Worm (Caenorhabditis elegans) whole organism, L3 larva: ENCODE measurements around the gene F28H6.7.

Source experiments
- elt-2 ChIP-seq: sonication (generic microtip); optimal IDR thresholded peaks from 2 replicates; lab custom pipeline; 2016; ENCODE audit warnings: missing genetic modification reagents, mild to moderate bottlenecking, missing genetic modification characterization, missing compliant biosample characterization
- lsy-12 ChIP-seq: sonication (generic microtip); optimal IDR thresholded peaks from 2 replicates; lab custom pipeline; 2016; ENCODE audit warnings: mild to moderate bottlenecking, missing genetic modification characterization, missing compliant biosample characterization
- nfya-1 ChIP-seq: sonication (generic microtip); optimal IDR thresholded peaks from 2 replicates; lab custom pipeline; 2017; ENCODE audit warnings: missing genetic modification characterization, mild to moderate bottlenecking, missing compliant biosample characterization, antibody characterized with exemption, moderate library complexity; ENCODE audit not compliant: insufficient read depth
- nhr-77 ChIP-seq: fragments of 150-350 bp; optimal IDR thresholded peaks from 2 replicates; lab custom pipeline; 2014; ENCODE audit warnings: missing biosample characterization, missing genetic modification characterization
- pha-4 ChIP-seq: fragments of 150-350 bp; optimal IDR thresholded peaks from 2 replicates; lab custom pipeline; 2014; ENCODE audit warnings: missing biosample characterization, missing genetic modification reagents, missing genetic modification characterization
- skn-1 ChIP-seq: fragments of 150-350 bp; optimal IDR thresholded peaks from 2 replicates; lab custom pipeline; 2014; ENCODE audit warnings: missing biosample characterization, missing genetic modification characterization
- snpc-4 ChIP-seq: fragments of 150-350 bp; optimal IDR thresholded peaks from 2 replicates; lab custom pipeline; 2014; ENCODE audit warnings: missing biosample characterization, missing genetic modification characterization
- tbx-2 ChIP-seq: sonication (generic microtip); optimal IDR thresholded peaks from 2 replicates; lab custom pipeline; 2016; ENCODE audit warnings: mild to moderate bottlenecking, missing genetic modification characterization, missing compliant biosample characterization

- no peak for TF ChIP-seq lsy-12 (tag; lab: Kevin White, UChicago)
- peak; percentile 22 for TF ChIP-seq nfya-1 (tag; lab: Kevin White, UChicago)
- TF ChIP-seq tbx-2 (tag; lab: Kevin White, UChicago): no peak
- TF ChIP-seq nhr-77 (tag; lab: Kevin White, UChicago): no peak
- TF ChIP-seq pha-4 (tag; lab: Kevin White, UChicago): no peak
- no peak for TF ChIP-seq snpc-4
- TF ChIP-seq elt-2: no peak
- no peak for TF ChIP-seq skn-1 (tag; lab: Kevin White, UChicago)
Measured at ce11 chrX:14098618-14099118, 17.2 kb upstream of the F28H6.7 start, which contains the start of gene F16B12.4.
